Fruit fly (Drosophila melanogaster) whole organism, embryonic: ENCODE results near the gene CG34293.
A peak's percentile ranks its signal among the peaks of the same experiment; 100 is the strongest.

ENCODE experiments used
- Aef1 ChIP-seq: fragments of 200-800 bp; sonication (Bioruptor generic); IDR thresholded peaks from 3 replicates; pipeline ENCODE4 v1.3.6; 2022; ENCODE audit warnings: missing biosample characterization, missing genetic modification characterization
- Asciz ChIP-seq: fragments of 200-800 bp; sonication (Bioruptor generic); optimal IDR thresholded peaks from 2 replicates; lab custom pipeline; 2017; ENCODE audit warnings: missing biosample characterization, mild to moderate bottlenecking, missing genetic modification characterization, missing genetic modification reagents
- Atf-2 ChIP-seq: fragments of 200-800 bp; sonication (Bioruptor generic); optimal IDR thresholded peaks from 2 replicates; lab custom pipeline; 2016; ENCODE audit warnings: missing biosample characterization, missing genetic modification characterization
- Atf6 ChIP-seq: fragments of 200-800 bp; sonication (Bioruptor generic); IDR thresholded peaks from 2 replicates; pipeline ENCODE4 v1.3.6; 2022; ENCODE audit warnings: missing biosample characterization, missing genetic modification characterization
- BtbVII ChIP-seq: fragments of 200-800 bp; sonication (Bioruptor generic); optimal IDR thresholded peaks from 3 replicates; lab custom pipeline; 2017; ENCODE audit warnings: missing biosample characterization, mild to moderate bottlenecking, missing genetic modification characterization
- CG10654 ChIP-seq: fragments of 200-800 bp; sonication (Bioruptor generic); optimal IDR thresholded peaks from 2 replicates; lab custom pipeline; 2016; ENCODE audit warnings: missing biosample characterization, missing genetic modification characterization
- CG11398 ChIP-seq: fragments of 200-800 bp; sonication (Bioruptor generic); optimal IDR thresholded peaks from 2 replicates; lab custom pipeline; 2016; ENCODE audit warnings: missing biosample characterization, missing genetic modification characterization
- CG11695 ChIP-seq: fragments of 200-800 bp; sonication (Bioruptor generic); IDR thresholded peaks from 3 replicates; pipeline ENCODE4 v1.3.6; 2022; ENCODE audit warnings: missing biosample characterization, missing genetic modification characterization
- CG12155 ChIP-seq: fragments of 200-800 bp; sonication (Bioruptor generic); optimal IDR thresholded peaks from 3 replicates; lab custom pipeline; 2016; ENCODE audit warnings: missing biosample characterization, missing genetic modification characterization
- CG12942 ChIP-seq: fragments of 200-800 bp; sonication (Bioruptor generic); optimal IDR thresholded peaks from 3 replicates; lab custom pipeline; 2016; ENCODE audit warnings: missing biosample characterization, missing genetic modification characterization
- CG13287 ChIP-seq: fragments of 200-800 bp; sonication (Bioruptor generic); IDR thresholded peaks from 2 replicates; pipeline ENCODE4 v1.3.6; 2022; ENCODE audit warnings: missing biosample characterization, missing genetic modification characterization; ENCODE audit not compliant: partially characterized antibody
- CG13424 ChIP-seq: fragments of 200-800 bp; sonication (Bioruptor generic); optimal IDR thresholded peaks from 2 replicates; lab custom pipeline; 2019; ENCODE audit warnings: missing biosample characterization, mild to moderate bottlenecking, missing genetic modification characterization, moderate library complexity
- CG30431 ChIP-seq: fragments of 200-800 bp; sonication (Bioruptor generic); optimal IDR thresholded peaks from 2 replicates; lab custom pipeline; 2017; ENCODE audit warnings: missing biosample characterization, missing genetic modification characterization
- CG3065 ChIP-seq: fragments of 200-800 bp; sonication (Bioruptor generic); optimal IDR thresholded peaks from 2 replicates; lab custom pipeline; 2016; ENCODE audit warnings: missing biosample characterization, missing genetic modification characterization
- CG33213 ChIP-seq: fragments of 200-800 bp; sonication (Bioruptor generic); optimal IDR thresholded peaks from 3 replicates; lab custom pipeline; 2016; ENCODE audit warnings: missing biosample characterization, missing genetic modification characterization
- CG7357 ChIP-seq: fragments of 200-800 bp; sonication (Bioruptor generic); IDR thresholded peaks from 3 replicates; pipeline ENCODE4 v1.3.6; 2022; ENCODE audit warnings: missing biosample characterization, missing genetic modification characterization
- CG7786 ChIP-seq: fragments of 200-800 bp; sonication (Bioruptor generic); optimal IDR thresholded peaks from 2 replicates; lab custom pipeline; 2016; ENCODE audit warnings: missing biosample characterization, missing genetic modification characterization
- CG7928 ChIP-seq: fragments of 200-800 bp; sonication (Bioruptor generic); optimal IDR thresholded peaks from 2 replicates; lab custom pipeline; 2017; ENCODE audit warnings: missing biosample characterization, mild to moderate bottlenecking, missing genetic modification characterization
- CG9727 ChIP-seq: fragments of 200-800 bp; sonication (Bioruptor generic); optimal IDR thresholded peaks from 3 replicates; lab custom pipeline; 2017; ENCODE audit warnings: missing biosample characterization, mild to moderate bottlenecking, missing genetic modification characterization
- CrebB ChIP-seq: fragments of 200-800 bp; sonication (Bioruptor generic); optimal IDR thresholded peaks from 3 replicates; lab custom pipeline; 2018; ENCODE audit warnings: missing biosample characterization, mild to moderate bottlenecking, missing genetic modification characterization
- Dad ChIP-seq: fragments of 200-800 bp; sonication (Bioruptor generic); optimal IDR thresholded peaks from 3 replicates; lab custom pipeline; 2016; ENCODE audit warnings: missing biosample characterization, missing genetic modification characterization
- Fer3 ChIP-seq: fragments of 200-800 bp; sonication (Bioruptor generic); optimal IDR thresholded peaks from 2 replicates; lab custom pipeline; 2018; ENCODE audit warnings: missing biosample characterization, mild to moderate bottlenecking, missing genetic modification characterization, moderate library complexity
- HLH3B ChIP-seq: fragments of 200-800 bp; sonication (Bioruptor generic); IDR thresholded peaks from 2 replicates; pipeline ENCODE4 v1.3.6; 2022; ENCODE audit warnings: missing biosample characterization, missing genetic modification characterization
- HmgD ChIP-seq: fragments of 200-800 bp; sonication (Bioruptor generic); optimal IDR thresholded peaks from 3 replicates; lab custom pipeline; 2016; ENCODE audit warnings: missing biosample characterization, missing genetic modification characterization
- Med ChIP-seq: fragments of 200-800 bp; sonication (Bioruptor generic); peaks from one replicate; lab custom pipeline; 2016; ENCODE audit warnings: missing biosample characterization, missing genetic modification characterization, mild to moderate bottlenecking, inconsistent platforms, moderate library complexity
- NC2α ChIP-seq: fragments of 200-800 bp; sonication (Bioruptor generic); optimal IDR thresholded peaks from 2 replicates; lab custom pipeline; 2016; ENCODE audit warnings: missing biosample characterization, missing genetic modification characterization
- NC2β ChIP-seq: fragments of 200-800 bp; sonication (Bioruptor generic); optimal IDR thresholded peaks from 2 replicates; lab custom pipeline; 2016; ENCODE audit warnings: missing biosample characterization, missing genetic modification characterization
- Poxn ChIP-seq: fragments of 200-800 bp; sonication (Bioruptor generic); IDR thresholded peaks from 2 replicates; pipeline ENCODE4 v1.3.6; 2022; ENCODE audit warnings: missing biosample characterization, missing genetic modification characterization
- Rx ChIP-seq: fragments of 200-800 bp; sonication (Bioruptor generic); IDR thresholded peaks from 2 replicates; pipeline ENCODE4 v1.3.6; 2022; ENCODE audit warnings: missing biosample characterization, missing genetic modification characterization
- Sox100B ChIP-seq: fragments of 200-800 bp; sonication (Bioruptor generic); optimal IDR thresholded peaks from 3 replicates; lab custom pipeline; 2018; ENCODE audit warnings: missing biosample characterization, mild to moderate bottlenecking, missing genetic modification characterization
- Sry-δ ChIP-seq: fragments of 200-800 bp; sonication (Bioruptor generic); optimal IDR thresholded peaks from 2 replicates; lab custom pipeline; 2016; ENCODE audit warnings: missing biosample characterization, missing genetic modification characterization
- Trl ChIP-seq, 3 experiments: fragments of >200 bp in 2 of 3; fragments of 200-800 bp in 1 of 3; sonication (Bioruptor generic) in 1 of 3; optimal IDR thresholded peaks; 2 replicates in 1 of 3; 3 replicates in 2 of 3; lab custom pipeline; 2016 to 2017; ENCODE audit warnings: missing biosample characterization in 1 of 3, missing genetic modification characterization in 1 of 3
- al ChIP-seq: fragments of 200-800 bp; sonication (Bioruptor generic); IDR thresholded peaks from 2 replicates; pipeline ENCODE4 v1.3.6; 2022; ENCODE audit warnings: missing biosample characterization, missing genetic modification characterization
- bab2 ChIP-seq: fragments of 200-800 bp; sonication (Bioruptor generic); optimal IDR thresholded peaks from 2 replicates; lab custom pipeline; 2016; ENCODE audit warnings: missing biosample characterization, missing genetic modification characterization
- dysf ChIP-seq: fragments of 200-800 bp; sonication (Bioruptor generic); IDR thresholded peaks from 3 replicates; pipeline ENCODE4 v1.3.6; 2022; ENCODE audit warnings: missing biosample characterization, missing genetic modification characterization
- esg ChIP-seq: fragments of 200-800 bp; sonication (Bioruptor generic); conservative IDR thresholded peaks from 2 replicates; pipeline ENCODE4 v1.3.6; 2022; ENCODE audit warnings: missing biosample characterization, missing genetic modification characterization
- gem ChIP-seq: fragments of 200-800 bp; sonication (Bioruptor generic); optimal IDR thresholded peaks from 2 replicates; lab custom pipeline; 2019; ENCODE audit warnings: missing biosample characterization, mild to moderate bottlenecking, missing genetic modification characterization, moderate library complexity
- grau ChIP-seq: fragments of 200-800 bp; optimal IDR thresholded peaks from 3 replicates; lab custom pipeline; 2019; ENCODE audit warnings: missing biosample characterization, mild to moderate bottlenecking, missing genetic modification characterization, moderate library complexity
- nerfin-2 ChIP-seq: fragments of 200-800 bp; sonication (Bioruptor generic); IDR thresholded peaks from 2 replicates; pipeline ENCODE4 v1.3.6; 2022; ENCODE audit warnings: missing biosample characterization, missing genetic modification characterization; ENCODE audit not compliant: partially characterized antibody
- oc ChIP-seq: fragments of 200-800 bp; sonication (Bioruptor generic); optimal IDR thresholded peaks from 2 replicates; lab custom pipeline; 2018; ENCODE audit warnings: missing biosample characterization, mild to moderate bottlenecking, missing genetic modification characterization, moderate library complexity
- row ChIP-seq: fragments of 200-800 bp; sonication (Bioruptor generic); IDR thresholded peaks from 3 replicates; pipeline ENCODE4 v1.3.6; 2022; ENCODE audit warnings: missing biosample characterization, missing genetic modification characterization
- salm ChIP-seq: fragments of 200-800 bp; sonication (Bioruptor generic); optimal IDR thresholded peaks from 2 replicates; lab custom pipeline; 2018; ENCODE audit warnings: missing biosample characterization, mild to moderate bottlenecking, missing genetic modification characterization
- sd ChIP-seq: fragments of 200-800 bp; sonication (Bioruptor generic); optimal IDR thresholded peaks from 3 replicates; lab custom pipeline; 2018; ENCODE audit warnings: missing biosample characterization, mild to moderate bottlenecking, missing genetic modification characterization, moderate library complexity
- sisA ChIP-seq: fragments of 200-800 bp; sonication (Bioruptor generic); IDR thresholded peaks from 2 replicates; pipeline ENCODE4 v1.3.6; 2022; ENCODE audit warnings: missing biosample characterization, missing genetic modification characterization
- slp2 ChIP-seq: fragments of 200-800 bp; sonication (Bioruptor generic); optimal IDR thresholded peaks from 2 replicates; lab custom pipeline; 2016; ENCODE audit warnings: missing biosample characterization, missing genetic modification characterization
- ssp ChIP-seq: fragments of 200-800 bp; sonication (Bioruptor generic); IDR thresholded peaks from 2 replicates; pipeline ENCODE4 v1.3.6; 2022; ENCODE audit warnings: missing biosample characterization, missing genetic modification characterization
- stwl ChIP-seq: fragments of 200-800 bp; sonication (Bioruptor generic); optimal IDR thresholded peaks from 3 replicates; lab custom pipeline; 2018; ENCODE audit warnings: missing biosample characterization, mild to moderate bottlenecking, missing genetic modification characterization, moderate library complexity
- trh ChIP-seq: fragments of 200-800 bp; sonication (Bioruptor generic); optimal IDR thresholded peaks from 2 replicates; lab custom pipeline; 2016; ENCODE audit warnings: missing biosample characterization, missing genetic modification characterization
- zen ChIP-seq: fragments of 200-800 bp; sonication (Bioruptor generic); optimal IDR thresholded peaks from 3 replicates; lab custom pipeline; 2018; ENCODE audit warnings: missing biosample characterization, mild to moderate bottlenecking, missing genetic modification characterization, moderate library complexity

Gene CG34293

DNA sequence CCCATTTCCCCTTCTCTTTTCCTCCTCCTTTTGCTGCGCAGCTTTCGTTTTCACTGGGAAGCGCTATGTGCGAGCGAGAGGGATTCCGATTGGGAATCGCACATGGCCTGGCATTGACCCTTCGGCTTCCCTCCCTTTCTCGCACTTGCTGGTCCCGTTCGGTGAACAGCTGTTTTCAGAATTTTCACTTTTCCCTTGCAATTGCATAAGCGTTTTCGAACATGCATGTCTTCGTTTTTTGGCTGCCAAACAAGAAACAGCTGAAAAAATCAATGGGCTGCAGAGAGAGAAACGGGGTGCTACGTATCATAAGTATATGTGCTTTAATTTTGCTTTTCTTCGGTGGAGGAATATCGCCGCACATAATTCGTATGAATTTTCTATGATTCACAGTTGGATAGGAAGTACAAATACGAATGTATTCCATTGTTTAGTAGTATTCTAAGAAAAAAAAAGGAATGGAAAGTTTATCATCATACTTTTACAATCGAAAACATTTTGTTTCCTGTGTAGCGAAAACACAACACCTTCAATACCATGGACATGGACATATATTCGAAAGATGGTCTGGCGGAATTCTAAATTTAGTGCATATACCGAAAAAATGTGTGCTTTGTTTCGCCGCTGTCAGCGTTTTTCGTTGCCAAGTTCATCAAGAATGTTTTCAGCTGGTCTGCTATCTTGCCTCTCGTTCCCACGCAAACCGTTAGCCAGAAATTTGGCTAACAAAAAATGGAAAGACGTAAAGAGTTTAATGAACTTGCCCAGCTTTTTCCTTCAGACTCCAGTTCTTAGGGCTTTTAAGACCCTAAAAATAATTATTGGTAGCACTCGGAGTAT is 13.0 kb downstream of the CG34293 start (continued):
- TF ChIP-seq nerfin-2 (GFP tag; lab: Robert Waterston, UW) (no peak), HmgD (GFP tag; lab: Kevin White, UChicago) (no peak), BtbVII (peak; percentile 43), Trl (optimal IDR thresholded peaks at IDR 0.05; lab: Kevin White, UChicago) (no peak), Trl (GFP tag; optimal IDR thresholded peaks at IDR 0.05; lab: Kevin White, UChicago) (no peak), Poxn (GFP tag; lab: Robert Waterston, UW) (no peak), CG12942 (GFP tag; lab: Kevin White, UChicago) (peak; percentile 10), oc (tag; lab: Kevin White, UChicago) (no peak), sd (peak; percentile 59), CG11398 (no peak), NC2β (GFP tag; lab: Kevin White, UChicago) (no peak), CG9727 (GFP tag; lab: Kevin White, UChicago) (peak; percentile 49), trh (GFP tag; lab: Kevin White, UChicago) (no peak), CG11695 (GFP tag; lab: Robert Waterston, UW) (peak; percentile 54; the same call in 2 of the 3 replicates), CG33213 (GFP tag; lab: Kevin White, UChicago) (no peak), Atf-2 (GFP tag; lab: Kevin White, UChicago) (no peak), Rx (GFP tag; lab: Robert Waterston, UW) (no peak), CG13287 (GFP tag; lab: Robert Waterston, UW) (no peak), CG3065 (GFP tag; lab: Kevin White, UChicago) (no peak), slp2 (no peak), stwl (tag; lab: Kevin White, UChicago) (no peak), CG7928 (no peak), Dad (GFP tag; lab: Kevin White, UChicago) (no peak), salm (tag; lab: Kevin White, UChicago) (peak; percentile 37), al (GFP tag; lab: Robert Waterston, UW) (peak; percentile 58), CG10654 (no peak), CG7786 (GFP tag; lab: Kevin White, UChicago) (peak; percentile 45), Sox100B (GFP tag; lab: Kevin White, UChicago) (no peak), Sry-δ (GFP tag; lab: Kevin White, UChicago) (no peak), CG12155 (GFP tag; lab: Kevin White, UChicago) (no peak), row (GFP tag; lab: Robert Waterston, UW) (peak; percentile 71), zen (peak; percentile 4), grau (peak; percentile 65), Atf6 (GFP tag; lab: Robert Waterston, UW) (no peak), CG13424 (tag; lab: Kevin White, UChicago) (peak; percentile 62), Asciz (GFP tag; lab: Kevin White, UChicago) (peak; percentile 33), bab2 (GFP tag; lab: Kevin White, UChicago) (peak; percentile 57), HLH3B (GFP tag; lab: Robert Waterston, UW) (peak; percentile 42), ssp (GFP tag; lab: Robert Waterston, UW) (0 out of 2 replicates have a peak, but pooled peaks have one; percentile 6), dysf (peak; percentile 67; the same call in 2 of the 3 replicates), NC2α (GFP tag; lab: Kevin White, UChicago) (no peak), CG30431 (GFP tag; lab: Kevin White, UChicago) (peak; percentile 19), CrebB (tag; lab: Kevin White, UChicago) (no peak), sisA (0 out of 2 replicates have a peak, but pooled peaks have one; percentile 43), Aef1 (GFP tag; lab: Robert Waterston, UW) (0 out of 3 replicates have a peak, but pooled peaks have one; percentile 13), CG7357 (0 out of 3 replicates have a peak, but pooled peaks have one; percentile 22), Med (GFP tag; lab: Kevin White, UChicago) (peak; percentile 91), esg (GFP tag; lab: Robert Waterston, UW) (peak; percentile 26; the same call in 1 of the 2 replicates), gem (tag; lab: Kevin White, UChicago) (peak; percentile 77), Fer3 (tag; lab: Kevin White, UChicago) (peak; percentile 56)
